Fruit fly (Drosophila melanogaster): ENCODE data around the gene RpS6.

Gene RpS6

DNA sequence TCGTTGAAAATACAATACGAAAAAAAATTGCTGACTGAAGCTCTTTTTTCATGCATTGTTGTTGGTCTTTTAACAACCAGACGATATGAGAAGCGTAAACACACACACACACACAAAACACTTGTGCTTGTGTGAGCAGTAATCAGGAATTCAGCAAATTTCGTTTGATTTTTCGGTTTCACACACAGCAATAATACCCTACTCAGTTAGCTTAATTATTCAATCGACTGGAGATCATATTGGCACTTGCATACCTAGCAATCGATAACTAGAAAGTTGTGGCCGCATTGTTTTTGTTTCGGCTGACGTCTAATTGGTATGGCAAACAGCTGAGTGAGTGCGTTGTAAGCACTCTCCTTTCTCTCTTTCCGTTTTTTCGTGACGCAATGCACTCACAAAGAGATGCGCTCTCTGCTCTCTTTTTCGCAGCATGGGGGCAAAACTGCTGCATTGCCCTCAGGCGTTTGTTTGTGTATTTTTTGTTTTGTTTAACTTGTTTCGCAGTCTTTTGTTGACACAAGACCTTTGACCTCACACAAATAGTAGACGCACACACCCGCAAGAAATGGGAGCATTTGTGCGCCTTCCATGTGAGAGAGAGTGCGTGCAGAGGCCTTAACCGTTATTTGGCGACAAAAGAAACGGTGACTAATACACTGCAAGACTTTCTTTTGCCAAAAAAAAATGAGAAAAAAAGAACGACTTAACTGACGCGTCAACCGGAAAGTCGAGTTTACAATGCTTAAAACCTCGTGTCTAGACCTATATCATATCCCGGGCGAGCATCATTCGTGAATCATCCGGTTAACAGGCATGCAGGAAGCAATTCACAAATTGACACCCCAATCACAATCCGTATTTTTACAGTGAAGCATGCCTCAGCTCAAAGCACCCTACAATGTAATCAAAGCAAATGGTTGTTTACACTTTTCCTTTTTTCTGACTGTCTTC, 43.9 kb upstream of the RpS6 start (continued):
- no peak for TF ChIP-seq CG13775 (GFP tag; optimal IDR thresholded peaks at IDR 0.05)
- no peak for TF ChIP-seq pros (GFP tag; optimal IDR thresholded peaks at IDR 0.05)
- no peak for TF ChIP-seq Antp (GFP tag; optimal IDR thresholded peaks at IDR 0.05)
- TF ChIP-seq E2f1 (GFP tag; IDR thresholded peaks at IDR 0.05) = 0 out of 2 replicates have a peak, but pooled peaks have one; percentile 26
- no peak for TF ChIP-seq CG6854 (GFP tag; optimal IDR thresholded peaks at IDR 0.05)
- no peak for TF ChIP-seq CG10654 (GFP tag; optimal IDR thresholded peaks at IDR 0.05)
- peak; percentile 49 for TF ChIP-seq Asciz (GFP tag; optimal IDR thresholded peaks at IDR 0.05)
- peak; percentile 62 for TF ChIP-seq Drgx (GFP tag; IDR thresholded peaks at IDR 0.05)
- TF ChIP-seq kni (GFP tag; optimal IDR thresholded peaks at IDR 0.05) = peak; percentile 42
- TF ChIP-seq CG15269 (tag; optimal IDR thresholded peaks at IDR 0.05) = peak; percentile 11
- peak; percentile 49 for TF ChIP-seq Sox102F (GFP tag; optimal IDR thresholded peaks at IDR 0.05)
- peak; percentile 35 for TF ChIP-seq CG15479 (GFP tag; optimal IDR thresholded peaks at IDR 0.05)
- TF ChIP-seq CG4820 (GFP tag; optimal IDR thresholded peaks at IDR 0.05) = peak; percentile 8
- peak; percentile 62 for TF ChIP-seq lbe (GFP tag; optimal IDR thresholded peaks at IDR 0.05)
- peak; percentile 43 for TF ChIP-seq ind (GFP tag; optimal IDR thresholded peaks at IDR 0.05)
- TF ChIP-seq Dref (GFP tag; IDR thresholded peaks at IDR 0.05) = no peak
- TF ChIP-seq CG18011 (GFP tag; optimal IDR thresholded peaks at IDR 0.05) = no peak
- TF ChIP-seq CG3847 (GFP tag; IDR thresholded peaks at IDR 0.05) = no peak
- TF ChIP-seq prd (optimal IDR thresholded peaks at IDR 0.05) = no peak
- TF ChIP-seq prd (GFP tag; IDR thresholded peaks at IDR 0.05) = peak; percentile 34; the same call in 1 of the 3 replicates
- peak; percentile 37 for TF ChIP-seq D19A (tag; optimal IDR thresholded peaks at IDR 0.05)
- TF ChIP-seq CG10366 (GFP tag; IDR thresholded peaks at IDR 0.05) = no peak
- peak; percentile 97 for TF ChIP-seq CG10274 (GFP tag; optimal IDR thresholded peaks at IDR 0.05)
- TF ChIP-seq gfzf (GFP tag; optimal IDR thresholded peaks at IDR 0.05) = no peak
- no peak for TF ChIP-seq danr (GFP tag; IDR thresholded peaks at IDR 0.05)
- no peak for TF ChIP-seq Eip74EF (GFP tag; optimal IDR thresholded peaks at IDR 0.05)
- no peak for TF ChIP-seq CG17802 (tag; optimal IDR thresholded peaks at IDR 0.05)
- TF ChIP-seq Hr51 (GFP tag; optimal IDR thresholded peaks at IDR 0.05) = peak in 1 of 2 experiments; percentile 23
- TF ChIP-seq CG2120 (GFP tag; optimal IDR thresholded peaks at IDR 0.05) = peak; percentile 48
- TF ChIP-seq Sox100B (GFP tag; optimal IDR thresholded peaks at IDR 0.05) = no peak
- TF ChIP-seq CG18476 (GFP tag; optimal IDR thresholded peaks at IDR 0.05) = no peak
- TF ChIP-seq Bgb (GFP tag; IDR thresholded peaks at IDR 0.05; ENCODE audit: partially characterized antibody) = no peak
- peak; percentile 47; the same call in 2 of the 3 replicates for TF ChIP-seq Aef1 (GFP tag; IDR thresholded peaks at IDR 0.05)
- TF ChIP-seq cwo (GFP tag; optimal IDR thresholded peaks at IDR 0.05) = no peak
- no peak for TF ChIP-seq CG10267 (tag; optimal IDR thresholded peaks at IDR 0.05)
- TF ChIP-seq BEAF-32 (GFP tag; optimal IDR thresholded peaks at IDR 0.05) = no peak
- no peak for TF ChIP-seq CG14667 (GFP tag; IDR thresholded peaks at IDR 0.05)
- TF ChIP-seq CG2199 (GFP tag; IDR thresholded peaks at IDR 0.05) = 0 out of 3 replicates have a peak, but pooled peaks have one; percentile 13
- TF ChIP-seq ewg (GFP tag; optimal IDR thresholded peaks at IDR 0.05) = peak; percentile 1
- no peak for TF ChIP-seq CG12744 (GFP tag; optimal IDR thresholded peaks at IDR 0.05)
- TF ChIP-seq CG10959 (GFP tag; IDR thresholded peaks at IDR 0.05) = no peak
- TF ChIP-seq Myb (GFP tag; optimal IDR thresholded peaks at IDR 0.05) = no peak
- TF ChIP-seq CG14050 (GFP tag; IDR thresholded peaks at IDR 0.05) = no peak
- no peak for TF ChIP-seq CG7987 (GFP tag; optimal IDR thresholded peaks at IDR 0.05)
- TF ChIP-seq CG10321 (GFP tag; IDR thresholded peaks at IDR 0.05) = no peak
- no peak for TF ChIP-seq sens-2 (GFP tag; IDR thresholded peaks at IDR 0.05)
- TF ChIP-seq fd64A (GFP tag; optimal IDR thresholded peaks at IDR 0.05) = no peak
- TF ChIP-seq CG11560 (tag; IDR thresholded peaks at IDR 0.05) = no peak

Data from whole organism, embryonic.